Fruit fly (Drosophila melanogaster): ENCODE measurements around the gene Ugt301D1.

The Ugt301D1 gene

dm6 chr2L:18478509-18479176 is 30.7 kb upstream of the Ugt301D1 start:
- TF ChIP-seq h (optimal IDR thresholded peaks at IDR 0.05), result no peak

- TF ChIP-seq insv (optimal IDR thresholded peaks at IDR 0.05) (no peak), psq (optimal IDR thresholded peaks at IDR 0.05) (no peak), h (optimal IDR thresholded peaks at IDR 0.05) (no peak), Sin3A (optimal IDR thresholded peaks at IDR 0.05) (no peak), ttk (optimal IDR thresholded peaks at IDR 0.05) (no peak), Myc (optimal IDR thresholded peaks at IDR 0.05) (no peak)
These were observed 30.2 kb upstream of the Ugt301D1 start for dm6 chr2L:18479177-18479521.

- TF ChIP-seq Myc (optimal IDR thresholded peaks at IDR 0.05) (no peak), psq (optimal IDR thresholded peaks at IDR 0.05) (no peak), h (optimal IDR thresholded peaks at IDR 0.05) (no peak)
These were observed 28.9 kb upstream of the Ugt301D1 start for dm6 chr2L:18480326-18481028.

dm6 chr2L:18481064-18481463 is 28.3 kb upstream of the Ugt301D1 start:
- TF ChIP-seq ttk (optimal IDR thresholded peaks at IDR 0.05) (no peak), Myc (optimal IDR thresholded peaks at IDR 0.05) (no peak), psq (optimal IDR thresholded peaks at IDR 0.05) (no peak), insv (optimal IDR thresholded peaks at IDR 0.05) (no peak), h (optimal IDR thresholded peaks at IDR 0.05) (no peak), Sin3A (optimal IDR thresholded peaks at IDR 0.05) (no peak)

- TF ChIP-seq ttk (optimal IDR thresholded peaks at IDR 0.05) (no peak), Sin3A (optimal IDR thresholded peaks at IDR 0.05) (no peak), psq (optimal IDR thresholded peaks at IDR 0.05) (no peak), insv (optimal IDR thresholded peaks at IDR 0.05) (no peak), Myc (optimal IDR thresholded peaks at IDR 0.05) (no peak), h (optimal IDR thresholded peaks at IDR 0.05) (no peak)
These were observed 27.6 kb upstream of the Ugt301D1 start for dm6 chr2L:18481746-18482145.

dm6 chr2L:18482170-18482569 is 27.2 kb upstream of the Ugt301D1 start:
- TF ChIP-seq Sin3A (optimal IDR thresholded peaks at IDR 0.05) (no peak), insv (optimal IDR thresholded peaks at IDR 0.05) (no peak), h (optimal IDR thresholded peaks at IDR 0.05) (no peak), ttk (optimal IDR thresholded peaks at IDR 0.05) (no peak), Myc (optimal IDR thresholded peaks at IDR 0.05) (no peak), psq (optimal IDR thresholded peaks at IDR 0.05) (no peak)

dm6 chr2L:18482989-18483388 is 26.4 kb upstream of the Ugt301D1 start:
- no peak for TF ChIP-seq insv (optimal IDR thresholded peaks at IDR 0.05)
- TF ChIP-seq h (optimal IDR thresholded peaks at IDR 0.05), result no peak
- no peak for TF ChIP-seq Myc (optimal IDR thresholded peaks at IDR 0.05)
- TF ChIP-seq psq (optimal IDR thresholded peaks at IDR 0.05), result no peak
- no peak for TF ChIP-seq ttk (optimal IDR thresholded peaks at IDR 0.05)
- no peak for TF ChIP-seq Sin3A (optimal IDR thresholded peaks at IDR 0.05)

dm6 chr2L:18484040-18484381 is 25.3 kb upstream of the Ugt301D1 start:
- TF ChIP-seq Sin3A (optimal IDR thresholded peaks at IDR 0.05) (no peak), insv (optimal IDR thresholded peaks at IDR 0.05) (no peak), h (optimal IDR thresholded peaks at IDR 0.05) (no peak), ttk (optimal IDR thresholded peaks at IDR 0.05) (no peak), psq (optimal IDR thresholded peaks at IDR 0.05) (no peak), Myc (optimal IDR thresholded peaks at IDR 0.05) (no peak)

- TF ChIP-seq Sin3A (optimal IDR thresholded peaks at IDR 0.05) (no peak), Myc (optimal IDR thresholded peaks at IDR 0.05) (no peak), psq (optimal IDR thresholded peaks at IDR 0.05) (no peak), insv (optimal IDR thresholded peaks at IDR 0.05) (no peak), h (optimal IDR thresholded peaks at IDR 0.05) (no peak), ttk (optimal IDR thresholded peaks at IDR 0.05) (no peak)
These were observed 24.8 kb upstream of the Ugt301D1 start, which contains the start of gene CG10283 for dm6 chr2L:18484382-18485050. Gene CG10283 (minus strand): TSS chr2L:18484513.

- no peak for TF ChIP-seq Sin3A (optimal IDR thresholded peaks at IDR 0.05)
These were observed 24.1 kb upstream of the Ugt301D1 start, which contains the start of gene grnd for dm6 chr2L:18485211-18485610. Gene grnd (plus strand): TSS chr2L:18485417.

dm6 chr2L:18486828-18487227 is 22.5 kb upstream of the Ugt301D1 start:
- no peak for TF ChIP-seq ttk (optimal IDR thresholded peaks at IDR 0.05)
- TF ChIP-seq psq (optimal IDR thresholded peaks at IDR 0.05), result no peak
- TF ChIP-seq insv (optimal IDR thresholded peaks at IDR 0.05), result no peak
- no peak for TF ChIP-seq h (optimal IDR thresholded peaks at IDR 0.05)
- TF ChIP-seq Myc (optimal IDR thresholded peaks at IDR 0.05), result no peak
- no peak for TF ChIP-seq Sin3A (optimal IDR thresholded peaks at IDR 0.05)

dm6 chr2L:18493122-18493521 is 16.2 kb upstream of the Ugt301D1 start:
- TF ChIP-seq ttk (optimal IDR thresholded peaks at IDR 0.05) (no peak), h (optimal IDR thresholded peaks at IDR 0.05) (no peak), insv (optimal IDR thresholded peaks at IDR 0.05) (no peak), psq (optimal IDR thresholded peaks at IDR 0.05) (no peak), Myc (optimal IDR thresholded peaks at IDR 0.05) (no peak), Sin3A (optimal IDR thresholded peaks at IDR 0.05) (no peak)

dm6 chr2L:18496834-18497233 is 12.5 kb upstream of the Ugt301D1 start:
- TF ChIP-seq insv (optimal IDR thresholded peaks at IDR 0.05) (no peak), psq (optimal IDR thresholded peaks at IDR 0.05) (no peak), ttk (optimal IDR thresholded peaks at IDR 0.05) (no peak), h (optimal IDR thresholded peaks at IDR 0.05) (no peak), Sin3A (optimal IDR thresholded peaks at IDR 0.05) (no peak), Myc (optimal IDR thresholded peaks at IDR 0.05) (no peak)

Measured in Kc167 (cell line).